Fruit fly (Drosophila melanogaster): ENCODE results near the gene fd96Cb.

DNA sequence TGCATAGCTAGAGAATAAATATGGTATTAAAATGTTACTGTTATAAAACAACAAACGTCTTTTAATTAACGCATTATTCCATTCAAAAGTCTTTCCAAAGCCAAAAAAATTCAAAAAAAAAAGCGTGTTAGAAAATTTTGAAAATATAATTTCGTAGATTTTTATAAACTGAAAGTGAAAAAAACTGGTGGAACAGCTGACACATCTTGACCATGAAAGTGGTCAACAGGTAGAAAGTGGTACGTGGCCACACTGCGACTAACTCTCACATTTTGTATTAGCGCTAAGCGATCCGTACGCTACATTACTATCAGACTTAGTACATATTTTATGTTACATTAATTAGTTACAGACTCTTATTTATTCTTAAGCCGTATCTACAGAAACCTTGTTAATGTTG lies 23.9 kb upstream of the fd96Cb start, which contains the start of gene CG11836:
- TF ChIP-seq CTCF (optimal IDR thresholded peaks at IDR 0.05) = no peak
- no peak for TF ChIP-seq CG8478 (optimal IDR thresholded peaks at IDR 0.05)
